Fruit fly (Drosophila melanogaster) whole organism, adult: ENCODE data around the gene CG8765.

Experiments
- CG11617 ChIP-seq: fragments of 200-800 bp; sonication (Bioruptor generic); optimal IDR thresholded peaks from 2 replicates; lab custom pipeline; 2017; ENCODE audit warnings: mild to moderate bottlenecking, missing biosample characterization, missing genetic modification reagents, missing genetic modification characterization
- CG5204 ChIP-seq: fragments of 200-800 bp; sonication (Bioruptor generic); optimal IDR thresholded peaks from 2 replicates; lab custom pipeline; 2016; ENCODE audit warnings: missing biosample characterization, missing genetic modification characterization
- kay ChIP-seq: fragments of 200-800 bp; sonication (Bioruptor generic); peaks from one replicate; lab custom pipeline; 2016; ENCODE audit warnings: missing biosample characterization, missing genetic modification characterization, borderline replicate concordance

DNA sequence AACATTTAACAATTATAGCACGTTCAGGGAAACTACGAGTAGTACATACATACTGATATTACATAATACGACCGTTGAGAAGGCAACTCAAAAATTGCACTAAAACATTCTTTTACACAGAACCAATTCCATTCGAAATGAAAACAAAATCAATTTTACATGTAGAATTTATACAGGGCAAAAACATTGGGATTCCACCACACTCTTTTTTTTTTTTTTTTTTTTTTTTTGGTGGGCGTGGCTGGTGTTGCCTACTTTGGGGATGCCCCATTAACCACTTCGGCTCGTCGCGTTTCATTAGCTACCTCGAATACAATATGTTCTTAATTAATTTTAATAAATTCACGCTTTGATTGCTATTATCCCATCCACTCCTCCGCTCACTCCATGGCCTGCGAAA is 36.6 kb downstream of the CG8765 start:
- no peak for TF ChIP-seq kay (GFP tag; lab: Kevin White, UChicago)
- TF ChIP-seq CG5204 (GFP tag; lab: Kevin White, UChicago): no peak
- peak; percentile 18 for TF ChIP-seq CG11617
